Fruit fly (Drosophila melanogaster): Measurements from ENCODE around the gene CG13465.

DNA sequence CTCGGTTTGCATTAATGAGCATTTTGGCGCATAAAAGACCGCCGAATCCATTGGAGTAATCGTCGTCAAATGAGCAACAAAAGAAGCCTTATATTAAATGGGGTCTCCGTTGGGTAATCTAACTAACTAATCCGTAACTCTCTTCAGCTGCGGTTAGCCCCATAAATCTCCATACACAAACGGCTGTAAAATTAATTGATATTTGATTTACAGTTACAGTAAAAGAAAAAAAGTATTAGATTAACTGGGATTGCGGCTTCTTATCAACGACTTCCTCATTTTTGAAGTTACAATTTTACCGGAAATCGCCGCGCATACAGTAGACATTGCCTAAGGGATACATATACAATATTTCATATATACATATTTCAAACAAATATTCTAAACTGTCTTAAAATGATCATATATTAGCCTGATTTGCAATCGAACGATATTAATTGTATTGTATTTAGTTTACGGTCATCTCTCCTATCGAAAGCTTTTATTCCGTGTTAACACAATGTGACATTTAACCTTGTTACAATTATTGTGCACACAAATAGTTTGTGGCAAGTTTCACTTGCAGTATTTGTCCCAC, 42.3 kb upstream of the CG13465 start:
- TF ChIP-seq CG12768 (GFP tag; optimal IDR thresholded peaks at IDR 0.05), result no peak
- TF ChIP-seq Clk (GFP tag; optimal IDR thresholded peaks at IDR 0.05), result no peak
- no peak for TF ChIP-seq cic (GFP tag; optimal IDR thresholded peaks at IDR 0.05)
- TF ChIP-seq toe (GFP tag; optimal IDR thresholded peaks at IDR 0.05), result no peak
- TF ChIP-seq CG11617 (GFP tag; optimal IDR thresholded peaks at IDR 0.05), result no peak

Data from whole organism, adult.